Fruit fly (Drosophila melanogaster) whole organism, embryonic: Measurements from ENCODE around the gene Aldh.

Experiments
- CG10147 ChIP-seq: fragments of 200-800 bp; sonication (Bioruptor generic); optimal IDR thresholded peaks from 2 replicates; lab custom pipeline; 2019; ENCODE audit warnings: missing biosample characterization, mild to moderate bottlenecking, missing genetic modification characterization, moderate library complexity
- CG10267 ChIP-seq: fragments of 200-800 bp; sonication (Bioruptor generic); optimal IDR thresholded peaks from 2 replicates; lab custom pipeline; 2018; ENCODE audit warnings: missing biosample characterization, mild to moderate bottlenecking, missing genetic modification characterization, moderate library complexity
- CG1233 ChIP-seq: fragments of 200-800 bp; sonication (Bioruptor generic); optimal IDR thresholded peaks from 4 replicates; lab custom pipeline; 2018; ENCODE audit warnings: missing biosample characterization, mild to moderate bottlenecking, missing genetic modification characterization
- CG13296 ChIP-seq: fragments of 200-800 bp; sonication (Bioruptor generic); optimal IDR thresholded peaks from 3 replicates; lab custom pipeline; 2018; ENCODE audit warnings: missing biosample characterization, mild to moderate bottlenecking, missing genetic modification characterization
- CG14965 ChIP-seq: fragments of 200-800 bp; sonication (Bioruptor generic); optimal IDR thresholded peaks from 2 replicates; lab custom pipeline; 2016; ENCODE audit warnings: missing biosample characterization, missing genetic modification characterization, borderline replicate concordance
- CG15696 ChIP-seq: fragments of 200-800 bp; sonication (Bioruptor generic); optimal IDR thresholded peaks from 2 replicates; lab custom pipeline; 2019; ENCODE audit warnings: missing biosample characterization, mild to moderate bottlenecking, missing genetic modification characterization, moderate library complexity
- CG16815 ChIP-seq: fragments of 200-800 bp; sonication (Bioruptor generic); optimal IDR thresholded peaks from 3 replicates; lab custom pipeline; 2017; ENCODE audit warnings: missing biosample characterization, mild to moderate bottlenecking, missing genetic modification characterization
- CG17359 ChIP-seq: fragments of 200-800 bp; sonication (Bioruptor generic); optimal IDR thresholded peaks from 3 replicates; lab custom pipeline; 2018; ENCODE audit warnings: missing biosample characterization, mild to moderate bottlenecking, missing genetic modification characterization, moderate library complexity
- CG17385 ChIP-seq: fragments of 200-800 bp; sonication (Bioruptor generic); optimal IDR thresholded peaks from 3 replicates; lab custom pipeline; 2018; ENCODE audit warnings: missing biosample characterization, mild to moderate bottlenecking, missing genetic modification characterization
- CG18619 ChIP-seq: fragments of 200-800 bp; sonication (Bioruptor generic); optimal IDR thresholded peaks from 3 replicates; lab custom pipeline; 2017; ENCODE audit warnings: missing biosample characterization, mild to moderate bottlenecking, missing genetic modification characterization
- CG2202 ChIP-seq: fragments of 200-800 bp; sonication (Bioruptor generic); optimal IDR thresholded peaks from 2 replicates; lab custom pipeline; 2018; ENCODE audit warnings: missing biosample characterization, mild to moderate bottlenecking, missing genetic modification characterization
- CG2712 ChIP-seq: fragments of 200-800 bp; optimal IDR thresholded peaks from 3 replicates; lab custom pipeline; 2019; ENCODE audit warnings: missing biosample characterization, mild to moderate bottlenecking, missing genetic modification characterization, moderate library complexity
- CG2875 ChIP-seq: fragments of 200-800 bp; sonication (Bioruptor generic); optimal IDR thresholded peaks from 2 replicates; lab custom pipeline; 2017; ENCODE audit warnings: missing biosample characterization, mild to moderate bottlenecking, missing genetic modification characterization, missing genetic modification reagents
- CG30403 ChIP-seq: fragments of 200-800 bp; sonication (Bioruptor generic); optimal IDR thresholded peaks from 3 replicates; lab custom pipeline; 2016; ENCODE audit warnings: missing biosample characterization, missing genetic modification characterization
- CG3163 ChIP-seq: fragments of 200-800 bp; sonication (Bioruptor generic); optimal IDR thresholded peaks from 3 replicates; lab custom pipeline; 2016; ENCODE audit warnings: missing biosample characterization, missing genetic modification characterization
- CG32772 ChIP-seq: fragments of 200-800 bp; sonication (Bioruptor generic); IDR thresholded peaks from 2 replicates; pipeline ENCODE4 v1.3.6; 2022; ENCODE audit warnings: missing biosample characterization, missing genetic modification characterization
- CG3847 ChIP-seq: fragments of 200-800 bp; sonication (Bioruptor generic); IDR thresholded peaks from 2 replicates; pipeline ENCODE4 v1.3.6; 2022; ENCODE audit warnings: missing biosample characterization, missing genetic modification characterization
- CG6175 ChIP-seq: fragments of 200-800 bp; sonication (Bioruptor generic); IDR thresholded peaks from 3 replicates; pipeline ENCODE4 v1.3.6; 2022; ENCODE audit warnings: missing biosample characterization, missing genetic modification characterization
- CG6813 ChIP-seq: fragments of 200-800 bp; sonication (Bioruptor generic); optimal IDR thresholded peaks from 2 replicates; lab custom pipeline; 2017; ENCODE audit warnings: missing biosample characterization, missing genetic modification characterization, mild to moderate bottlenecking, moderate library complexity, missing genetic modification reagents
- CG8388 ChIP-seq: fragments of 200-800 bp; sonication (Bioruptor generic); optimal IDR thresholded peaks from 2 replicates; lab custom pipeline; 2019; ENCODE audit warnings: missing biosample characterization, mild to moderate bottlenecking, missing genetic modification characterization, moderate library complexity
- CG9932 ChIP-seq: fragments of 200-800 bp; sonication (Bioruptor generic); IDR thresholded peaks from 2 replicates; pipeline ENCODE4 v1.3.6; 2022; ENCODE audit warnings: missing biosample characterization, missing genetic modification characterization
- D19B ChIP-seq: fragments of 200-800 bp; sonication (Bioruptor generic); optimal IDR thresholded peaks from 2 replicates; lab custom pipeline; 2017; ENCODE audit warnings: missing biosample characterization, mild to moderate bottlenecking, missing genetic modification characterization
- Dbx ChIP-seq: fragments of 200-800 bp; sonication (Bioruptor generic); IDR thresholded peaks from 3 replicates; pipeline ENCODE4 v1.3.6; 2022; ENCODE audit warnings: missing biosample characterization, missing genetic modification characterization
- Drgx ChIP-seq: fragments of 200-800 bp; sonication (Bioruptor generic); IDR thresholded peaks from 2 replicates; pipeline ENCODE4 v1.3.6; 2022; ENCODE audit warnings: missing biosample characterization, missing genetic modification characterization
- GATAe ChIP-seq: fragments of 200-800 bp; sonication (Bioruptor generic); conservative IDR thresholded peaks from 2 replicates; pipeline ENCODE4 v1.3.6; 2022; ENCODE audit warnings: missing biosample characterization, missing genetic modification characterization
- Gug ChIP-seq: fragments of 200-800 bp; sonication (Bioruptor generic); IDR thresholded peaks from 4 replicates; pipeline ENCODE4 v1.3.6; 2022; ENCODE audit warnings: missing biosample characterization, missing genetic modification characterization
- Hey ChIP-seq: fragments of 200-800 bp; sonication (Bioruptor generic); optimal IDR thresholded peaks from 3 replicates; lab custom pipeline; 2018; ENCODE audit warnings: missing biosample characterization, mild to moderate bottlenecking, missing genetic modification characterization
- HmgZ ChIP-seq: fragments of 200-800 bp; sonication (Bioruptor generic); optimal IDR thresholded peaks from 2 replicates; lab custom pipeline; 2018; ENCODE audit warnings: missing biosample characterization, mild to moderate bottlenecking, missing genetic modification characterization
- Hr39 ChIP-seq: fragments of >200 bp; optimal IDR thresholded peaks from 2 replicates; lab custom pipeline; 2017
- Jarid2 ChIP-seq: fragments of 200-800 bp; sonication (Bioruptor generic); optimal IDR thresholded peaks from 3 replicates; lab custom pipeline; 2017; ENCODE audit warnings: mild to moderate bottlenecking, missing biosample characterization, missing genetic modification reagents, missing genetic modification characterization
- Nf-YB ChIP-seq: fragments of 200-800 bp; sonication (Bioruptor generic); optimal IDR thresholded peaks from 3 replicates; lab custom pipeline; 2019; ENCODE audit warnings: missing biosample characterization, mild to moderate bottlenecking, missing genetic modification characterization, moderate library complexity
- Oli ChIP-seq: fragments of 200-800 bp; sonication (Bioruptor generic); optimal IDR thresholded peaks from 2 replicates; lab custom pipeline; 2018; ENCODE audit warnings: missing biosample characterization, mild to moderate bottlenecking, missing genetic modification characterization, moderate library complexity
- Sox100B ChIP-seq: fragments of 200-800 bp; sonication (Bioruptor generic); optimal IDR thresholded peaks from 3 replicates; lab custom pipeline; 2018; ENCODE audit warnings: missing biosample characterization, mild to moderate bottlenecking, missing genetic modification characterization
- Tbp ChIP-seq: fragments of >200 bp; optimal IDR thresholded peaks from 2 replicates; lab custom pipeline; 2018; ENCODE audit warnings: missing biosample characterization, missing genetic modification characterization
- amos ChIP-seq: fragments of 200-800 bp; sonication (Bioruptor generic); IDR thresholded peaks from 2 replicates; pipeline ENCODE4 v1.3.6; 2022; ENCODE audit warnings: missing biosample characterization, missing genetic modification characterization; ENCODE audit not compliant: partially characterized antibody
- cg ChIP-seq: fragments of 200-800 bp; sonication (Bioruptor generic); optimal IDR thresholded peaks from 3 replicates; lab custom pipeline; 2019; ENCODE audit warnings: missing biosample characterization, mild to moderate bottlenecking, missing genetic modification characterization, moderate library complexity
- disco-r ChIP-seq: fragments of 200-800 bp; sonication (Bioruptor generic); optimal IDR thresholded peaks from 2 replicates; lab custom pipeline; 2016; ENCODE audit warnings: missing biosample characterization, missing genetic modification characterization
- dysf ChIP-seq: fragments of 200-800 bp; sonication (Bioruptor generic); IDR thresholded peaks from 3 replicates; pipeline ENCODE4 v1.3.6; 2022; ENCODE audit warnings: missing biosample characterization, missing genetic modification characterization
- exex ChIP-seq: fragments of 200-800 bp; sonication (Bioruptor generic); optimal IDR thresholded peaks from 4 replicates; lab custom pipeline; 2018; ENCODE audit warnings: missing biosample characterization, mild to moderate bottlenecking, missing genetic modification characterization, moderate library complexity
- gem ChIP-seq: fragments of 200-800 bp; sonication (Bioruptor generic); optimal IDR thresholded peaks from 2 replicates; lab custom pipeline; 2019; ENCODE audit warnings: missing biosample characterization, mild to moderate bottlenecking, missing genetic modification characterization, moderate library complexity
- gro ChIP-seq: fragments of 200-800 bp; sonication (Bioruptor generic); optimal IDR thresholded peaks from 2 replicates; lab custom pipeline; 2016; ENCODE audit warnings: missing biosample characterization, missing genetic modification characterization
- hth ChIP-seq: fragments of >200 bp; optimal IDR thresholded peaks from 2 replicates; lab custom pipeline; 2017; ENCODE audit warnings: inconsistent platforms
- lab ChIP-seq: fragments of 200-800 bp; sonication (Bioruptor generic); optimal IDR thresholded peaks from 3 replicates; lab custom pipeline; 2017; ENCODE audit warnings: missing biosample characterization, missing genetic modification characterization, mild to moderate bottlenecking, moderate library complexity, missing genetic modification reagents
- luna ChIP-seq: fragments of 200-800 bp; sonication (Bioruptor generic); optimal IDR thresholded peaks from 2 replicates; lab custom pipeline; 2016; ENCODE audit warnings: missing biosample characterization, missing genetic modification characterization
- mam ChIP-seq: fragments of 200-800 bp; sonication (Bioruptor generic); optimal IDR thresholded peaks from 3 replicates; lab custom pipeline; 2016; ENCODE audit warnings: missing biosample characterization, missing genetic modification characterization
- mirr ChIP-seq: fragments of 200-800 bp; sonication (Bioruptor generic); optimal IDR thresholded peaks from 3 replicates; lab custom pipeline; 2018; ENCODE audit warnings: missing biosample characterization, mild to moderate bottlenecking, missing genetic modification characterization
- nmo ChIP-seq: fragments of 200-800 bp; sonication (Bioruptor generic); optimal IDR thresholded peaks from 2 replicates; lab custom pipeline; 2018; ENCODE audit warnings: missing biosample characterization, mild to moderate bottlenecking, missing genetic modification characterization, moderate library complexity
- pros ChIP-seq: fragments of 200-800 bp; sonication (Bioruptor generic); optimal IDR thresholded peaks from 3 replicates; lab custom pipeline; 2019; ENCODE audit warnings: missing biosample characterization, mild to moderate bottlenecking, missing genetic modification characterization, moderate library complexity
- scrt ChIP-seq: fragments of 200-800 bp; sonication (Bioruptor generic); optimal IDR thresholded peaks from 2 replicates; lab custom pipeline; 2018; ENCODE audit warnings: missing biosample characterization, mild to moderate bottlenecking, missing genetic modification characterization, moderate library complexity
- sima ChIP-seq: fragments of 200-800 bp; sonication (Bioruptor generic); optimal IDR thresholded peaks from 2 replicates; lab custom pipeline; 2016; ENCODE audit warnings: missing biosample characterization, missing genetic modification characterization
- zen ChIP-seq: fragments of 200-800 bp; sonication (Bioruptor generic); optimal IDR thresholded peaks from 3 replicates; lab custom pipeline; 2018; ENCODE audit warnings: missing biosample characterization, mild to moderate bottlenecking, missing genetic modification characterization, moderate library complexity

Aldh gene

DNA sequence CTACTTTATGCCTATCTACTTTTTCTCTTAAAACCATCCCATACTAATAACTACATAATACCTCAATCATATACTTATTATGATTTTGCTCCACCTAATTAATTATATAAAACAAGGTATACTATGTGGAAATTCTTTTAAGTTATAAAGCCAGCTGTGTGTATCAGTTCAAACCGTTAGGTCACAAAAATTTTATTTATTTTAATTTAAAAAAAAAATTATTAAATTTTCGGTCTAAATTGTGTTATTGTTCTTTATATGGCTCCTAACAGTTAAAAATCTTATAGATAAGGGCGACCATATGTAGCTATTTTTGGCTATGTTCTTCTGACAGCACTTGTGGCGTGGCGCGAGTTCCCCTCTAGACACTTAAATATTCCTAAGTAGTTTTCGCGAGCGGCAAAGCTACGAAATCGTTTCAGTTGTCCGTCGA is at the start of gene Aldh (continued):
- TF ChIP-seq Nf-YB (no peak), Dbx (peak; percentile 63), CG10147 (GFP tag; lab: Kevin White, UChicago) (peak; percentile 49), CG2712 (tag; lab: Kevin White, UChicago) (no peak), disco-r (GFP tag; lab: Kevin White, UChicago) (no peak), CG17359 (no peak), luna (GFP tag; lab: Kevin White, UChicago) (no peak), CG30403 (GFP tag; lab: Kevin White, UChicago) (peak; percentile 17), Oli (tag; lab: Kevin White, UChicago) (peak; percentile 7), hth (lab: Kevin White, UChicago) (no peak), cg (GFP tag; lab: Kevin White, UChicago) (no peak), CG8388 (GFP tag; lab: Kevin White, UChicago) (no peak), dysf (peak; percentile 53; the same call in 2 of the 3 replicates), CG14965 (GFP tag; lab: Kevin White, UChicago) (no peak), GATAe (GFP tag; lab: Robert Waterston, UW) (peak; percentile 70), lab (peak; percentile 52), CG2875 (GFP tag; lab: Kevin White, UChicago) (no peak), Hr39 (lab: Kevin White, UChicago) (no peak), CG13296 (GFP tag; lab: Kevin White, UChicago) (peak; percentile 40), CG17385 (GFP tag; lab: Kevin White, UChicago) (peak; percentile 30), exex (tag; lab: Kevin White, UChicago) (peak; percentile 71), scrt (GFP tag; lab: Kevin White, UChicago) (peak; percentile 12), gro (GFP tag; lab: Kevin White, UChicago) (no peak), Tbp (GFP tag; lab: Kevin White, UChicago) (no peak), zen (tag; lab: Kevin White, UChicago) (no peak), nmo (GFP tag; lab: Kevin White, UChicago) (peak; percentile 19), sima (no peak), Hey (peak; percentile 93), CG3847 (GFP tag; lab: Robert Waterston, UW) (peak; percentile 50), Gug (GFP tag; lab: Robert Waterston, UW) (peak; percentile 30; the same call in 1 of the 4 replicates), CG6175 (GFP tag; lab: Robert Waterston, UW) (0 out of 3 replicates have a peak, but pooled peaks have one; percentile 34), HmgZ (tag; lab: Kevin White, UChicago) (peak; percentile 10), CG2202 (tag; lab: Kevin White, UChicago) (no peak), CG10267 (tag; lab: Kevin White, UChicago) (no peak), CG3163 (peak; percentile 5), mirr (no peak), mam (GFP tag; lab: Kevin White, UChicago) (no peak), CG9932 (GFP tag; lab: Robert Waterston, UW) (peak; percentile 75), CG32772 (0 out of 2 replicates have a peak, but pooled peaks have one; percentile 5), pros (GFP tag; lab: Kevin White, UChicago) (no peak), CG18619 (GFP tag; lab: Kevin White, UChicago) (peak; percentile 37), D19B (GFP tag; lab: Kevin White, UChicago) (peak; percentile 43), CG16815 (GFP tag; lab: Kevin White, UChicago) (no peak), CG1233 (GFP tag; lab: Kevin White, UChicago) (peak; percentile 11), CG6813 (no peak), Jarid2 (GFP tag; lab: Kevin White, UChicago) (no peak), amos (0 out of 2 replicates have a peak, but pooled peaks have one; percentile 13), gem (tag; lab: Kevin White, UChicago) (peak; percentile 63), Drgx (GFP tag; lab: Robert Waterston, UW) (peak; percentile 65), CG15696 (tag; lab: Kevin White, UChicago) (no peak), Sox100B (peak; percentile 12)
